Worm (Caenorhabditis elegans) whole organism, young adult: ENCODE measurements around the gene atgp-2.

Experiments used
- C06A6.2 ChIP-seq: fragments of 200-800 bp; sonication (Bioruptor generic); conservative IDR thresholded peaks from 2 replicates; pipeline ENCODE4 v1.3.6; 2022; ENCODE audit warnings: missing genetic modification characterization, missing compliant biosample characterization
- D2030.7 ChIP-seq: fragments of 200-800 bp; sonication (Bioruptor generic); IDR thresholded peaks from 2 replicates; pipeline ENCODE4 v1.3.6; 2022; ENCODE audit warnings: missing genetic modification reagents, missing genetic modification characterization, missing compliant biosample characterization
- F57C9.4 ChIP-seq: sonication (generic microtip); optimal IDR thresholded peaks from 2 replicates; lab custom pipeline; 2017; ENCODE audit warnings: mild to moderate bottlenecking, missing genetic modification characterization, missing compliant biosample characterization
- K12H6.12 ChIP-seq: fragments of 200-800 bp; sonication (Bioruptor generic); optimal IDR thresholded peaks from 2 replicates; lab custom pipeline; 2018; ENCODE audit warnings: mild to moderate bottlenecking, missing genetic modification characterization, missing compliant biosample characterization
- Y53G8AR.9 ChIP-seq: fragments of 200-800 bp; sonication (Bioruptor generic); conservative IDR thresholded peaks from 2 replicates; pipeline ENCODE4 v1.3.6; 2022; ENCODE audit warnings: missing genetic modification reagents, missing genetic modification characterization, missing compliant biosample characterization
- Y79H2A.3 ChIP-seq: fragments of 200-800 bp; sonication (Bioruptor generic); conservative IDR thresholded peaks from 2 replicates; pipeline ENCODE4 v1.3.6; 2022; ENCODE audit warnings: missing genetic modification reagents, missing genetic modification characterization, missing compliant biosample characterization
- Y95B8A.8 ChIP-seq: fragments of 200-800 bp; sonication (Bioruptor generic); IDR thresholded peaks from 2 replicates; pipeline ENCODE4 v1.3.6; 2022; ENCODE audit warnings: missing genetic modification reagents, missing genetic modification characterization, missing compliant biosample characterization
- atf-7 ChIP-seq: sonication (generic microtip); optimal IDR thresholded peaks from 2 replicates; lab custom pipeline; 2017; ENCODE audit warnings: mild to moderate bottlenecking, missing genetic modification characterization, missing compliant biosample characterization
- athp-1 ChIP-seq: sonication (generic microtip); optimal IDR thresholded peaks from 2 replicates; lab custom pipeline; 2017; ENCODE audit warnings: mild to moderate bottlenecking, missing genetic modification characterization, missing compliant biosample characterization
- ceh-27 ChIP-seq: fragments of 200-800 bp; sonication (Bioruptor generic); optimal IDR thresholded peaks from 2 replicates; lab custom pipeline; 2018; ENCODE audit warnings: mild to moderate bottlenecking, missing genetic modification characterization, moderate library complexity, missing compliant biosample characterization
- ceh-79 ChIP-seq: sonication (generic microtip); optimal IDR thresholded peaks from 2 replicates; lab custom pipeline; 2017; ENCODE audit warnings: mild to moderate bottlenecking, missing genetic modification characterization, missing compliant biosample characterization
- chd-7 ChIP-seq: sonication (generic microtip); optimal IDR thresholded peaks from 2 replicates; lab custom pipeline; 2016; ENCODE audit warnings: mild to moderate bottlenecking, missing genetic modification characterization, moderate library complexity, missing compliant biosample characterization
- die-1 ChIP-seq: sonication (generic microtip); optimal IDR thresholded peaks from 2 replicates; lab custom pipeline; 2016; ENCODE audit warnings: missing genotype, mild to moderate bottlenecking, missing genetic modification characterization, missing compliant biosample characterization
- dox-1 ChIP-seq: fragments of 200-800 bp; sonication (Bioruptor generic); IDR thresholded peaks from 2 replicates; pipeline ENCODE4 v1.3.6; 2022; ENCODE audit warnings: missing genetic modification reagents, missing genetic modification characterization, missing compliant biosample characterization
- dpff-1 ChIP-seq: sonication (generic microtip); optimal IDR thresholded peaks from 2 replicates; lab custom pipeline; 2017; ENCODE audit warnings: mild to moderate bottlenecking, missing genetic modification characterization, missing compliant biosample characterization
- efl-1 ChIP-seq: fragments of 150-350 bp; optimal IDR thresholded peaks from 2 replicates; lab custom pipeline; 2014; ENCODE audit warnings: missing biosample characterization, missing genetic modification reagents, missing genetic modification characterization
- egrh-3 ChIP-seq: fragments of 200-800 bp; sonication (Bioruptor generic); IDR thresholded peaks from 2 replicates; pipeline ENCODE4 v1.3.6; 2022; ENCODE audit warnings: missing genetic modification reagents, missing genetic modification characterization, missing compliant biosample characterization
- ekl-4 ChIP-seq: fragments of 200-800 bp; sonication (Bioruptor generic); IDR thresholded peaks from 2 replicates; pipeline ENCODE4 v1.3.6; 2022; ENCODE audit warnings: missing genetic modification reagents, missing genetic modification characterization, missing compliant biosample characterization
- fkh-3 ChIP-seq: sonication (generic microtip); optimal IDR thresholded peaks from 2 replicates; lab custom pipeline; 2016; ENCODE audit warnings: mild to moderate bottlenecking, missing genetic modification characterization, missing compliant biosample characterization
- gei-17 ChIP-seq: fragments of 200-800 bp; sonication (Bioruptor generic); optimal IDR thresholded peaks from 2 replicates; lab custom pipeline; 2018; ENCODE audit warnings: mild to moderate bottlenecking, missing genetic modification characterization, missing compliant biosample characterization
- hlh-26 ChIP-seq: fragments of 200-800 bp; sonication (Bioruptor generic); conservative IDR thresholded peaks from 2 replicates; pipeline ENCODE4 v1.3.6; 2022; ENCODE audit warnings: missing genetic modification reagents, missing genetic modification characterization, missing compliant biosample characterization
- hmg-20 ChIP-seq: fragments of 200-800 bp; sonication (Bioruptor generic); IDR thresholded peaks from 2 replicates; pipeline ENCODE4 v1.3.6; 2022; ENCODE audit warnings: missing genetic modification reagents, missing genetic modification characterization, missing compliant biosample characterization
- lin-40 ChIP-seq: sonication (generic microtip); optimal IDR thresholded peaks from 2 replicates; lab custom pipeline; 2016; ENCODE audit warnings: missing genetic modification characterization, mild to moderate bottlenecking, missing compliant biosample characterization, missing genotype, missing genetic modification reagents
- lsy-27 ChIP-seq: sonication (generic microtip); optimal IDR thresholded peaks from 2 replicates; lab custom pipeline; 2017; ENCODE audit warnings: missing genetic modification characterization, mild to moderate bottlenecking, missing compliant biosample characterization, antibody characterized with exemption, missing genotype, borderline replicate concordance; ENCODE audit not compliant: insufficient read depth
- madf-10 ChIP-seq: sonication (generic microtip); optimal IDR thresholded peaks from 2 replicates; lab custom pipeline; 2016; ENCODE audit warnings: mild to moderate bottlenecking, missing genetic modification characterization, missing compliant biosample characterization
- madf-3 ChIP-seq: fragments of 200-800 bp; sonication (Bioruptor generic); IDR thresholded peaks from 2 replicates; pipeline ENCODE4 v1.3.6; 2022; ENCODE audit warnings: missing genetic modification reagents, missing genetic modification characterization, missing compliant biosample characterization
- nfyb-1 ChIP-seq: fragments of 200-800 bp; sonication (Bioruptor generic); IDR thresholded peaks from 2 replicates; pipeline ENCODE4 v1.3.6; 2022; ENCODE audit warnings: missing genetic modification reagents, missing genetic modification characterization, missing compliant biosample characterization
- nhr-120 ChIP-seq: fragments of 200-800 bp; sonication (Bioruptor generic); IDR thresholded peaks from 2 replicates; pipeline ENCODE4 v1.3.6; 2022; ENCODE audit warnings: missing genetic modification characterization, missing compliant biosample characterization
- nhr-80 ChIP-seq: sonication (generic microtip); optimal IDR thresholded peaks from 2 replicates; lab custom pipeline; 2016; ENCODE audit warnings: missing genetic modification characterization, missing compliant biosample characterization
- nhr-90 ChIP-seq: sonication (generic microtip); optimal IDR thresholded peaks from 2 replicates; lab custom pipeline; 2016; ENCODE audit warnings: missing genotype, mild to moderate bottlenecking, missing genetic modification characterization, missing compliant biosample characterization
- pha-4 ChIP-seq: fragments of 150-350 bp; sonication (generic microtip); optimal IDR thresholded peaks from 2 replicates; lab custom pipeline; 2014; ENCODE audit warnings: missing biosample characterization, missing genetic modification reagents, missing genetic modification characterization
- rcor-1 ChIP-seq: fragments of 200-800 bp; sonication (Bioruptor generic); IDR thresholded peaks from 2 replicates; pipeline ENCODE4 v1.3.6; 2022; ENCODE audit warnings: missing genetic modification reagents, missing genetic modification characterization, missing compliant biosample characterization
- rec-8 ChIP-seq, 2 experiments: sonication (generic microtip); optimal IDR thresholded peaks; 2 replicates each; lab custom pipeline; 2016; ENCODE audit warnings: mild to moderate bottlenecking in 2 of 2, missing genetic modification characterization in 2 of 2, missing genetic modification reagents in 2 of 2, missing genotype in 2 of 2, missing biosample characterization in 1 of 2, missing compliant biosample characterization in 1 of 2, moderate library complexity in 1 of 2
- sea-2 ChIP-seq: fragments of 200-800 bp; sonication (Bioruptor generic); IDR thresholded peaks from 2 replicates; pipeline ENCODE4 v1.3.6; 2022; ENCODE audit warnings: missing genetic modification characterization, missing compliant biosample characterization
- snpc-1.1 ChIP-seq: sonication (generic microtip); optimal IDR thresholded peaks from 2 replicates; lab custom pipeline; 2017; ENCODE audit warnings: missing genetic modification characterization, mild to moderate bottlenecking, missing compliant biosample characterization, antibody characterized with exemption, moderate library complexity, missing genotype, missing genetic modification reagents; ENCODE audit not compliant: insufficient read depth
- snpc-3.4 ChIP-seq: sonication (generic microtip); optimal IDR thresholded peaks from 2 replicates; lab custom pipeline; 2017; ENCODE audit warnings: missing genetic modification characterization, mild to moderate bottlenecking, missing compliant biosample characterization, antibody characterized with exemption, moderate library complexity, missing genotype, missing genetic modification reagents
- somi-1 ChIP-seq: fragments of 200-800 bp; sonication (Bioruptor generic); optimal IDR thresholded peaks from 2 replicates; lab custom pipeline; 2018; ENCODE audit warnings: mild to moderate bottlenecking, missing genetic modification characterization, missing compliant biosample characterization
- unc-62 ChIP-seq: fragments of 150-350 bp; optimal IDR thresholded peaks from 2 replicates; lab custom pipeline; 2014; ENCODE audit warnings: missing biosample characterization, missing genetic modification reagents, missing genetic modification characterization
- xnd-1 ChIP-seq: sonication (generic microtip); optimal IDR thresholded peaks from 2 replicates; lab custom pipeline; 2016; ENCODE audit warnings: missing genotype, missing genetic modification reagents, missing genetic modification characterization, missing compliant biosample characterization
- zfh-2 ChIP-seq: fragments of 200-800 bp; sonication (Bioruptor generic); conservative IDR thresholded peaks from 2 replicates; pipeline ENCODE4 v1.3.6; 2022; ENCODE audit warnings: missing genetic modification reagents, missing genetic modification characterization, missing compliant biosample characterization
- ztf-22 ChIP-seq: fragments of 200-800 bp; sonication (Bioruptor generic); optimal IDR thresholded peaks from 2 replicates; lab custom pipeline; 2018; ENCODE audit warnings: mild to moderate bottlenecking, missing genetic modification characterization, moderate library complexity, missing compliant biosample characterization
- ztf-25 ChIP-seq: fragments of 200-800 bp; sonication (Bioruptor generic); IDR thresholded peaks from 2 replicates; pipeline ENCODE4 v1.3.6; 2022; ENCODE audit warnings: missing genetic modification reagents, missing genetic modification characterization, missing compliant biosample characterization
- ztf-6 ChIP-seq: fragments of 200-800 bp; sonication (Bioruptor generic); IDR thresholded peaks from 2 replicates; pipeline ENCODE4 v1.3.6; 2022; ENCODE audit warnings: missing genetic modification reagents, missing genetic modification characterization, missing compliant biosample characterization

Gene atgp-2

DNA sequence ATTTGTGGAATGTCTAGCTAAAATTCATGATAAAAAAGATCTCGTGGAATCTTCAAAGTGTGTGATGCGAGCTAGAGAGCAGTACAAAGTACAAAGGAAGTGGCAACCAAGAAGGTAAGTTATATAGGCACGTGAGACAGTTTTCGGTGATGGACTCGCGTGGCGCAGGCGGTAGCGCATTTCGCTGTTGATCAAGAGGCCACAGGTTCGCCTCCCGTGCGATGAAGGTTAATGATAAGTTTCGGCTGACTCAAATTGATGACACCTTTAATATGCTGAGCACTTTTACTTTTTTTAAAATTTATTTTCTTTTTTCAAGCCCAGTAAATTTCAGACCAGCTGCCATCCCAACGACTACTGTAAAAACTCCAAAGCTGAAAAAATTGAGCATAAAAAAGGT lies 27.0 kb downstream of the atgp-2 start (continued):
- TF ChIP-seq C06A6.2 (GFP tag; lab: Robert Waterston, UW) = no peak
- TF ChIP-seq nfyb-1 (GFP tag; lab: Robert Waterston, UW) = peak; percentile 89
- peak; percentile 68 for TF ChIP-seq dox-1 (GFP tag; lab: Robert Waterston, UW)
- no peak for TF ChIP-seq dpff-1 (tag; lab: Kevin White, UChicago)
- TF ChIP-seq nhr-80 (tag; lab: Kevin White, UChicago) = peak; percentile 30
- TF ChIP-seq unc-62 = no peak
- TF ChIP-seq Y79H2A.3 = 0 out of 2 replicates have a peak, but pooled peaks have one; percentile 33
- TF ChIP-seq ztf-25 (GFP tag; lab: Robert Waterston, UW) = peak; percentile 87; the same call in 1 of the 2 replicates
- TF ChIP-seq lin-40 (tag; lab: Kevin White, UChicago) = peak; percentile 12
- peak; percentile 5 for TF ChIP-seq ceh-79 (tag; lab: Kevin White, UChicago)
- TF ChIP-seq pha-4 (tag; lab: Kevin White, UChicago) = no peak
- no peak for TF ChIP-seq gei-17 (GFP tag; lab: Kevin White, UChicago)
- 0 out of 2 replicates have a peak, but pooled peaks have one; percentile 30 for TF ChIP-seq egrh-3 (GFP tag; lab: Robert Waterston, UW)
- no peak for TF ChIP-seq madf-3 (GFP tag; lab: Robert Waterston, UW)
- TF ChIP-seq hlh-26 (GFP tag; lab: Robert Waterston, UW) = 0 out of 2 replicates have a peak, but pooled peaks have one; percentile 28
- TF ChIP-seq ztf-6 (GFP tag; lab: Robert Waterston, UW) = 0 out of 2 replicates have a peak, but pooled peaks have one; percentile 67
- TF ChIP-seq ekl-4 (GFP tag; lab: Robert Waterston, UW) = peak; percentile 69; the same call in 1 of the 2 replicates
- peak; percentile 41 for TF ChIP-seq madf-10 (tag; lab: Kevin White, UChicago)
- TF ChIP-seq nhr-90 (tag; lab: Kevin White, UChicago) = peak; percentile 95
- TF ChIP-seq rcor-1 = peak; percentile 62
- no peak for TF ChIP-seq ztf-22 (GFP tag; lab: Kevin White, UChicago)
- no peak for TF ChIP-seq K12H6.12 (tag; lab: Kevin White, UChicago)
- peak; percentile 94 for TF ChIP-seq die-1 (tag; lab: Kevin White, UChicago)
- peak; percentile 3 for TF ChIP-seq lsy-27 (tag; lab: Kevin White, UChicago)
- TF ChIP-seq ceh-27 (GFP tag; lab: Kevin White, UChicago) = peak; percentile 59
- TF ChIP-seq F57C9.4 = peak; percentile 15
- TF ChIP-seq efl-1 (GFP tag; lab: Kevin White, UChicago) = no peak
- TF ChIP-seq hmg-20 (GFP tag; lab: Robert Waterston, UW) = 0 out of 2 replicates have a peak, but pooled peaks have one; percentile 25
- TF ChIP-seq Y53G8AR.9 (GFP tag; lab: Robert Waterston, UW) = peak; percentile 57; the same call in 1 of the 2 replicates
- TF ChIP-seq rec-8 (tag; optimal IDR thresholded peaks at IDR 0.05; lab: Kevin White, UChicago) = peak; percentile 77 to 87
- TF ChIP-seq somi-1 = peak; percentile 15
- no peak for TF ChIP-seq xnd-1 (tag; lab: Kevin White, UChicago)
- no peak for TF ChIP-seq sea-2 (GFP tag; lab: Robert Waterston, UW)
- TF ChIP-seq zfh-2 (GFP tag; lab: Robert Waterston, UW) = no peak
- TF ChIP-seq chd-7 (tag; lab: Kevin White, UChicago) = peak; percentile 53
- peak; percentile 59 for TF ChIP-seq snpc-1.1 (tag; lab: Kevin White, UChicago)
- TF ChIP-seq snpc-3.4 (tag; lab: Kevin White, UChicago) = peak; percentile 55
- peak; percentile 69 for TF ChIP-seq athp-1
- 0 out of 2 replicates have a peak, but pooled peaks have one; percentile 16 for TF ChIP-seq Y95B8A.8
- TF ChIP-seq D2030.7 (GFP tag; lab: Robert Waterston, UW) = peak; percentile 70
- TF ChIP-seq fkh-3 = peak; percentile 4
- 0 out of 2 replicates have a peak, but pooled peaks have one; percentile 68 for TF ChIP-seq nhr-120
- TF ChIP-seq atf-7 (tag; lab: Kevin White, UChicago) = no peak
